Worm (Caenorhabditis elegans) whole organism, L2 larva: ENCODE data around the gene ZK370.4.

ENCODE experiments used
- C34F6.9 ChIP-seq: fragments of 150-350 bp; optimal IDR thresholded peaks from 2 replicates; lab custom pipeline; 2014; ENCODE audit warnings: missing biosample characterization, missing genetic modification characterization
- R02D3.7 ChIP-seq: fragments of 150-350 bp; optimal IDR thresholded peaks from 2 replicates; lab custom pipeline; 2014; ENCODE audit warnings: missing biosample characterization, missing genetic modification characterization
- Y55F3AM.14 ChIP-seq: fragments of 200-800 bp; sonication (Bioruptor generic); optimal IDR thresholded peaks from 2 replicates; lab custom pipeline; 2018; ENCODE audit warnings: mild to moderate bottlenecking, missing genetic modification characterization, missing compliant biosample characterization
- alr-1 ChIP-seq: fragments of 150-350 bp; optimal IDR thresholded peaks from 2 replicates; lab custom pipeline; 2014; ENCODE audit warnings: missing biosample characterization, missing genetic modification characterization
- ama-1 ChIP-seq: fragments of 150-350 bp; optimal IDR thresholded peaks from 2 replicates; lab custom pipeline; 2018; ENCODE audit warnings: inconsistent platforms
- blmp-1 ChIP-seq: sonication (generic microtip); optimal IDR thresholded peaks from 2 replicates; lab custom pipeline; 2017; ENCODE audit warnings: missing genetic modification characterization, mild to moderate bottlenecking, missing compliant biosample characterization, antibody characterized with exemption, moderate library complexity; ENCODE audit not compliant: insufficient read depth
- ceh-16 ChIP-seq: fragments of 150-350 bp; optimal IDR thresholded peaks from 2 replicates; lab custom pipeline; 2014; ENCODE audit warnings: missing biosample characterization, missing genetic modification characterization
- ceh-82 ChIP-seq: fragments of 150-350 bp; optimal IDR thresholded peaks from 2 replicates; lab custom pipeline; 2014; ENCODE audit warnings: missing biosample characterization, missing genetic modification characterization
- crh-2 ChIP-seq: sonication (generic microtip); optimal IDR thresholded peaks from 2 replicates; lab custom pipeline; 2017; ENCODE audit warnings: missing biosample characterization, missing genetic modification characterization
- dmd-4 ChIP-seq: sonication (generic microtip); optimal IDR thresholded peaks from 2 replicates; lab custom pipeline; 2017; ENCODE audit warnings: missing biosample characterization, missing genetic modification characterization
- egl-27 ChIP-seq: sonication (generic microtip); optimal IDR thresholded peaks from 3 replicates; lab custom pipeline; 2017; ENCODE audit warnings: missing biosample characterization, missing genetic modification reagents, missing genetic modification characterization
- elt-3 ChIP-seq: sonication (generic microtip); optimal IDR thresholded peaks from 2 replicates; lab custom pipeline; 2017; ENCODE audit warnings: missing biosample characterization, missing genetic modification characterization
- fos-1 ChIP-seq: fragments of 150-350 bp; optimal IDR thresholded peaks from 2 replicates; lab custom pipeline; 2014; ENCODE audit warnings: missing biosample characterization, missing genetic modification characterization
- lin-11 ChIP-seq: fragments of 150-350 bp; sonication (generic microtip); optimal IDR thresholded peaks from 2 replicates; lab custom pipeline; 2014; ENCODE audit warnings: missing biosample characterization, missing genetic modification characterization, inconsistent platforms, mixed read lengths
- lin-13 ChIP-seq: fragments of 150-350 bp; optimal IDR thresholded peaks from 2 replicates; lab custom pipeline; 2014; ENCODE audit warnings: missing biosample characterization, missing genetic modification reagents, missing genetic modification characterization
- lsy-2 ChIP-seq, 2 experiments: fragments of 150-350 bp in 1 of 2; sonication (generic microtip) in 1 of 2; optimal IDR thresholded peaks; 2 replicates each; lab custom pipeline; 2014 to 2017; ENCODE audit warnings: missing biosample characterization in 2 of 2, missing genetic modification characterization in 2 of 2
- mab-5 ChIP-seq: fragments of 150-350 bp; optimal IDR thresholded peaks from 2 replicates; lab custom pipeline; 2014; ENCODE audit warnings: missing biosample characterization, missing genetic modification characterization
- mbf-1 ChIP-seq: sonication (generic microtip); optimal IDR thresholded peaks from 2 replicates; lab custom pipeline; 2017; ENCODE audit warnings: missing biosample characterization, missing genetic modification characterization
- mdl-1 ChIP-seq, 2 experiments: fragments of 150-350 bp in 1 of 2; sonication (generic microtip) in 1 of 2; optimal IDR thresholded peaks; 2 replicates each; lab custom pipeline; 2017; ENCODE audit warnings: missing biosample characterization in 2 of 2, missing genetic modification characterization in 2 of 2
- nhr-10 ChIP-seq: sonication (generic microtip); optimal IDR thresholded peaks from 2 replicates; lab custom pipeline; 2017; ENCODE audit warnings: missing biosample characterization, missing genetic modification characterization
- nhr-11 ChIP-seq: fragments of 150-350 bp; optimal IDR thresholded peaks from 2 replicates; lab custom pipeline; 2014; ENCODE audit warnings: missing biosample characterization, missing genetic modification characterization
- nhr-12 ChIP-seq: fragments of 150-350 bp; optimal IDR thresholded peaks from 2 replicates; lab custom pipeline; 2014; ENCODE audit warnings: missing biosample characterization, missing genetic modification characterization
- nhr-129 ChIP-seq: fragments of 150-350 bp; optimal IDR thresholded peaks from 2 replicates; lab custom pipeline; 2014; ENCODE audit warnings: missing biosample characterization, missing genetic modification characterization
- nhr-21 ChIP-seq: fragments of 150-350 bp; optimal IDR thresholded peaks from 2 replicates; lab custom pipeline; 2014; ENCODE audit warnings: missing biosample characterization, missing genetic modification characterization
- nhr-23 ChIP-seq: fragments of 150-350 bp; optimal IDR thresholded peaks from 2 replicates; lab custom pipeline; 2014; ENCODE audit warnings: missing biosample characterization, missing genetic modification reagents, missing genetic modification characterization
- nhr-237 ChIP-seq: fragments of 150-350 bp; optimal IDR thresholded peaks from 2 replicates; lab custom pipeline; 2014; ENCODE audit warnings: missing biosample characterization, missing genetic modification characterization
- nhr-6 ChIP-seq: fragments of 150-350 bp; optimal IDR thresholded peaks from 2 replicates; lab custom pipeline; 2014; ENCODE audit warnings: missing biosample characterization, missing genetic modification characterization
- nhr-77 ChIP-seq: fragments of 150-350 bp; optimal IDR thresholded peaks from 2 replicates; lab custom pipeline; 2014; ENCODE audit warnings: missing biosample characterization, missing genetic modification characterization
- peb-1 ChIP-seq: fragments of 150-350 bp; optimal IDR thresholded peaks from 2 replicates; lab custom pipeline; 2014; ENCODE audit warnings: missing biosample characterization, missing genetic modification characterization
- sma-3 ChIP-seq: sonication (generic microtip); optimal IDR thresholded peaks from 2 replicates; lab custom pipeline; 2016; ENCODE audit warnings: missing genetic modification reagents, missing genetic modification characterization, missing compliant biosample characterization
- sma-9 ChIP-seq, 2 experiments: fragments of 150-350 bp in 1 of 2; sonication (generic microtip) in 1 of 2; optimal IDR thresholded peaks; 2 replicates each; lab custom pipeline; 2014 to 2016; ENCODE audit warnings: missing genetic modification characterization in 2 of 2, mild to moderate bottlenecking in 1 of 2, missing biosample characterization in 1 of 2, missing compliant biosample characterization in 1 of 2, missing genetic modification reagents in 1 of 2, moderate library complexity in 1 of 2
- snpc-4 ChIP-seq: fragments of 150-350 bp; optimal IDR thresholded peaks from 2 replicates; lab custom pipeline; 2014; ENCODE audit warnings: missing biosample characterization, missing genetic modification characterization
- unc-39 ChIP-seq: fragments of 150-350 bp; optimal IDR thresholded peaks from 2 replicates; lab custom pipeline; 2014; ENCODE audit warnings: missing biosample characterization, missing genetic modification characterization
- unc-55 ChIP-seq: fragments of 150-350 bp; sonication (generic microtip); optimal IDR thresholded peaks from 3 replicates; lab custom pipeline; 2014; ENCODE audit warnings: missing biosample characterization, missing genetic modification reagents, missing genetic modification characterization
- unc-62 ChIP-seq: fragments of 150-350 bp; optimal IDR thresholded peaks from 2 replicates; lab custom pipeline; 2014; ENCODE audit warnings: missing biosample characterization, missing genetic modification reagents, missing genetic modification characterization
- ztf-1 ChIP-seq: fragments of 200-800 bp; sonication (Bioruptor generic); conservative IDR thresholded peaks from 2 replicates; pipeline ENCODE4 v1.3.6; 2022; ENCODE audit warnings: missing genetic modification characterization, missing compliant biosample characterization
- ztf-11 ChIP-seq: sonication (generic microtip); optimal IDR thresholded peaks from 2 replicates; lab custom pipeline; 2017; ENCODE audit warnings: missing biosample characterization, missing genetic modification characterization
- ztf-4 ChIP-seq: fragments of 150-350 bp; optimal IDR thresholded peaks from 2 replicates; lab custom pipeline; 2014; ENCODE audit warnings: missing biosample characterization, missing genetic modification characterization

The ZK370.4 gene

ce11 chrIII:8731973-8732372, 763 bp upstream of the ZK370.4 start (continued):
- TF ChIP-seq peb-1 (tag; lab: Kevin White, UChicago): no peak
- no peak for TF ChIP-seq nhr-129 (tag; lab: Kevin White, UChicago)
- TF ChIP-seq ceh-82: no peak
- no peak for TF ChIP-seq dmd-4 (tag; lab: Kevin White, UChicago)
- peak; percentile 73 for TF ChIP-seq sma-9 (GFP tag; optimal IDR thresholded peaks at IDR 0.05; lab: Kevin White, UChicago)
- no peak for TF ChIP-seq sma-9 (tag; optimal IDR thresholded peaks at IDR 0.05; lab: Kevin White, UChicago)
- no peak for TF ChIP-seq nhr-237
- TF ChIP-seq lsy-2 (tag; optimal IDR thresholded peaks at IDR 0.05; lab: Kevin White, UChicago): peak in 1 of 2 experiments; percentile 18
- TF ChIP-seq lin-13: no peak
- no peak for TF ChIP-seq nhr-6 (tag; lab: Kevin White, UChicago)
- TF ChIP-seq unc-62 (GFP tag; lab: Kevin White, UChicago): no peak
- no peak for TF ChIP-seq mbf-1 (tag; lab: Kevin White, UChicago)
- no peak for TF ChIP-seq nhr-11 (tag; lab: Kevin White, UChicago)
- no peak for TF ChIP-seq alr-1 (tag; lab: Kevin White, UChicago)
- no peak for TF ChIP-seq unc-39 (tag; lab: Kevin White, UChicago)

- TF ChIP-seq nhr-12 (tag; lab: Kevin White, UChicago) (no peak), Y55F3AM.14 (GFP tag; lab: Kevin White, UChicago) (no peak), lin-11 (no peak), lin-13 (no peak), nhr-10 (tag; lab: Kevin White, UChicago) (no peak), ztf-4 (tag; lab: Kevin White, UChicago) (no peak), mdl-1 (tag; optimal IDR thresholded peaks at IDR 0.05; lab: Kevin White, UChicago) (no peak), C34F6.9 (tag; lab: Kevin White, UChicago) (no peak), unc-62 (GFP tag; lab: Kevin White, UChicago) (no peak), dmd-4 (tag; lab: Kevin White, UChicago) (no peak), ama-1 (no peak), sma-3 (GFP tag; lab: Kevin White, UChicago) (no peak), lsy-2 (tag; optimal IDR thresholded peaks at IDR 0.05; lab: Kevin White, UChicago) (no peak)
These were observed 5.0 kb downstream of the ZK370.4 start for ce11 chrIII:8726019-8726894.

- TF ChIP-seq nhr-21 (tag; lab: Kevin White, UChicago) (no peak), C34F6.9 (tag; lab: Kevin White, UChicago) (no peak), ceh-16 (tag; lab: Kevin White, UChicago) (no peak), mab-5 (tag; lab: Kevin White, UChicago) (no peak), mbf-1 (tag; lab: Kevin White, UChicago) (no peak), elt-3 (tag; lab: Kevin White, UChicago) (no peak), nhr-10 (tag; lab: Kevin White, UChicago) (no peak), nhr-77 (tag; lab: Kevin White, UChicago) (no peak), lsy-2 (tag; optimal IDR thresholded peaks at IDR 0.05; lab: Kevin White, UChicago) (no peak), nhr-6 (tag; lab: Kevin White, UChicago) (no peak), snpc-4 (tag; lab: Kevin White, UChicago) (no peak), ztf-11 (tag; lab: Kevin White, UChicago) (no peak), egl-27 (tag; lab: Kevin White, UChicago) (no peak), blmp-1 (no peak), mdl-1 (tag; optimal IDR thresholded peaks at IDR 0.05; lab: Kevin White, UChicago) (no peak), ztf-1 (no peak), peb-1 (tag; lab: Kevin White, UChicago) (no peak), ceh-82 (no peak), nhr-23 (no peak), lin-11 (no peak)
These were observed 6.0 kb downstream of the ZK370.4 start for ce11 chrIII:8725224-8725623.

- TF ChIP-seq nhr-12 (tag; lab: Kevin White, UChicago): no peak
- no peak for TF ChIP-seq crh-2
- no peak for TF ChIP-seq nhr-237
- TF ChIP-seq ceh-16 (tag; lab: Kevin White, UChicago): no peak
- TF ChIP-seq nhr-11 (tag; lab: Kevin White, UChicago): no peak
- no peak for TF ChIP-seq R02D3.7 (tag; lab: Kevin White, UChicago)
- peak; percentile 9 for TF ChIP-seq fos-1 (tag; lab: Kevin White, UChicago)
- peak; percentile 12 for TF ChIP-seq unc-55 (GFP tag; lab: Kevin White, UChicago)
- TF ChIP-seq peb-1 (tag; lab: Kevin White, UChicago): no peak
- no peak for TF ChIP-seq unc-39 (tag; lab: Kevin White, UChicago)
These were observed 11.4 kb downstream of the ZK370.4 start, which contains the start of gene hipr-1 for ce11 chrIII:8719769-8720252. hipr-1 (plus strand) TSS chrIII:8720202.
